Worm (Caenorhabditis elegans): ENCODE results near the gene adal-1.
"Not testable (repeated sequence)": the region's sequence is repeated elsewhere in the genome, so short reads cannot be mapped to it uniquely, and the experiment has no call there.

The adal-1 gene

DNA sequence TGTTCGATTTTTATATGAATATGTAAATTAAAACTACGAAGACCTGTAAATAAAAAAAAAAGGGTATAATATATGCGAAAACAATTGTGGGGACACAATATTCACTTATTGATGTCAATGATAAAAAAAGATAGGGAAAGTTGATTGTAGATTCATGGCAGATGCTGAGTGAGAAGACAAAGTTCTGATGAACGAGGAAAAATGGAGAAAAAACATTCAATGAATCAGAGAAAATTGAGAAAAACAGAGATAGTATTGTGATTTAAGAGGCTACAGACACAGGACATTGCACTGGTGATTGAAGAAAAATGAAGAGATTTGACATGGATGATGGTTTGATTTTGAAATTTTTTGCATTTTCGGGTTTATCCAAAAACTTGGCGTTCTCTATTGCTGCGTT lies 15.2 kb upstream of the adal-1 start:
- no peak for TF ChIP-seq ets-7 (tag; optimal IDR thresholded peaks at IDR 0.05)
- TF ChIP-seq aly-1 (tag; optimal IDR thresholded peaks at IDR 0.05) = no peak
- TF ChIP-seq B0310.2 (tag; optimal IDR thresholded peaks at IDR 0.05) = no peak
- TF ChIP-seq tbx-37 (GFP tag; conservative IDR thresholded peaks at IDR 0.05) = no peak
- TF ChIP-seq F13C5.2 (tag; optimal IDR thresholded peaks at IDR 0.05) = no peak
- no peak for TF ChIP-seq pes-1 (GFP tag; IDR thresholded peaks at IDR 0.05)
- no peak for TF ChIP-seq ceh-13 (GFP tag; optimal IDR thresholded peaks at IDR 0.05)
- TF ChIP-seq sea-1 (GFP tag; conservative IDR thresholded peaks at IDR 0.05) = no peak
- no peak for TF ChIP-seq ceh-36 (tag; optimal IDR thresholded peaks at IDR 0.05)
- TF ChIP-seq tbx-11 (GFP tag; IDR thresholded peaks at IDR 0.05) = no peak
- no peak for TF ChIP-seq hmg-4 (GFP tag; optimal IDR thresholded peaks at IDR 0.05)
- TF ChIP-seq ama-1 (optimal IDR thresholded peaks at IDR 0.05) = no peak
- no peak for TF ChIP-seq flt-1 (GFP tag; IDR thresholded peaks at IDR 0.05)
- no peak for TF ChIP-seq hmbx-1 (tag; optimal IDR thresholded peaks at IDR 0.05)
- no peak for TF ChIP-seq hnd-1 (tag; optimal IDR thresholded peaks at IDR 0.05)
- no peak for TF ChIP-seq scrt-1 (GFP tag; IDR thresholded peaks at IDR 0.05)

DNA sequence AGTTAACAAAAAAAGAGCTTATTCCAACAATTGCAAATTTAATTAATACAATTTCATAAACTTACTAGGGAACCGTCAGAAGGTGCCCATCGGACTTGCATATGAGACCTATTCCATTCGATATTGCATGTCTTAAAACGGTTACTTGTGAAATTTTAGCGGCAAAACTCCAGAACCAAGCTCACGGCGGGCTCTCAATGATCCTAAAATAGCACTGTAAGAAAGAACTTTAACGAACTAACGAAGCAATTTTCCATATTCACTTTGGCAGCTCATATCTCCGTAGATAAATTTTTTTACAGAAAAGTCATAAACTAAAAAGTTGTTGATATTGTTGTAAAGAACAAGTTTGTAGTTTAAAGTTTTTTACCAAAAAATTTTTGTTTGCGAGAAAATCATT lies 14.2 kb upstream of the adal-1 start, which contains the start of gene B0252.3:
B0252.3 (minus strand) TSS at position 101 of the 400 bp plus-strand sequence.
- not testable (repeated sequence) for TF ChIP-seq flt-1 (GFP tag; IDR thresholded peaks at IDR 0.05); ama-1 (optimal IDR thresholded peaks at IDR 0.05); tbx-37 (GFP tag; conservative IDR thresholded peaks at IDR 0.05)

DNA sequence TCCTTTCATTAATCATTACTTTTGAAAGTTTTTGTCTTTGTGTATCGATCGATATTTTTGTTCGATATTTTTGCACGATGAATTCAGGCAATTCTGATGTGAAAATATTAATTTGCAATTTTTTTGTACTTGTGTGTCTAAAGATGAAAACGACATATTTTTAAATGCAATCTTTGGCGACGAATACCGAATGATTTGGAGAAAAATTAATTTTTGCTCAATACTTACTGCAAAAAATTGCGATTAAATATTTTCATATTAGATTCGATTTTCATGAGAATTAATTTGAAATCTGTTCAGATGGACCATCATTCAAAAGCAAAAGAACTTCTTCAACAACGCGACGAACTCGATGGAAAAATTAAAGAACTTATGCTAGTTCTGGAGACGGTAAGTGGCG lies 8.4 kb upstream of the adal-1 start, which contains the start of gene psmd-9:
psmd-9 (plus strand) TSS at position 301 of the 400 bp plus-strand sequence.
- TF ChIP-seq tbx-37 (GFP tag; conservative IDR thresholded peaks at IDR 0.05) = no peak
- TF ChIP-seq flt-1 (GFP tag; IDR thresholded peaks at IDR 0.05) = no peak
- TF ChIP-seq pes-1 (GFP tag; IDR thresholded peaks at IDR 0.05) = no peak
- no peak for TF ChIP-seq hmbx-1 (tag; optimal IDR thresholded peaks at IDR 0.05)
- TF ChIP-seq ceh-36 (tag; optimal IDR thresholded peaks at IDR 0.05) = no peak
- no peak for TF ChIP-seq ets-7 (tag; optimal IDR thresholded peaks at IDR 0.05)
- TF ChIP-seq tbx-11 (GFP tag; IDR thresholded peaks at IDR 0.05) = no peak
- no peak for TF ChIP-seq hmg-4 (GFP tag; optimal IDR thresholded peaks at IDR 0.05)
- TF ChIP-seq B0310.2 (tag; optimal IDR thresholded peaks at IDR 0.05) = no peak
- no peak for TF ChIP-seq hnd-1 (tag; optimal IDR thresholded peaks at IDR 0.05)
- TF ChIP-seq scrt-1 (GFP tag; IDR thresholded peaks at IDR 0.05) = no peak

DNA sequence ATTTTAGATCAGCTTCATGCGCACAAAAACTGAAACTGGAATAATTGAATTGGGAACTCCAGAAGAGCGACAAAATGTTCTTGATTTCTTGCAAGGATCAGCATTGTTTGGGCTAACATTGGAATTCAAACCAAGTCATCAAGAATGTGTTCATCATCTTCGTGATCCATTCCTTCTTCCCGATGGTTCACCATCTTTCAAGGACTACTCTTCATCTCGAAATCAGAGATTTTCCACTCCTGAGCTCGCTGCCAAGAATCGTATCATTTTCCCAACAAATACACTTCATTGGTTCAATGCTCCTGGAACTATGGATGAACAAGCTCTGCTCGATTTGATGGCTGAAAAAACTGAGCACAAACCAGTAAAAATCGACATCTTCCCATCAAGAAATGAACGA lies 7.3 kb upstream of the adal-1 start:
- no peak for TF ChIP-seq aly-1 (tag; optimal IDR thresholded peaks at IDR 0.05)
- TF ChIP-seq hnd-1 (tag; optimal IDR thresholded peaks at IDR 0.05) = no peak
- no peak for TF ChIP-seq scrt-1 (GFP tag; IDR thresholded peaks at IDR 0.05)
- no peak for TF ChIP-seq ama-1 (optimal IDR thresholded peaks at IDR 0.05)
- TF ChIP-seq flt-1 (GFP tag; IDR thresholded peaks at IDR 0.05) = no peak
- no peak for TF ChIP-seq hmbx-1 (tag; optimal IDR thresholded peaks at IDR 0.05)
- no peak for TF ChIP-seq hmg-4 (GFP tag; optimal IDR thresholded peaks at IDR 0.05)
- TF ChIP-seq tbx-37 (GFP tag; conservative IDR thresholded peaks at IDR 0.05) = no peak

DNA sequence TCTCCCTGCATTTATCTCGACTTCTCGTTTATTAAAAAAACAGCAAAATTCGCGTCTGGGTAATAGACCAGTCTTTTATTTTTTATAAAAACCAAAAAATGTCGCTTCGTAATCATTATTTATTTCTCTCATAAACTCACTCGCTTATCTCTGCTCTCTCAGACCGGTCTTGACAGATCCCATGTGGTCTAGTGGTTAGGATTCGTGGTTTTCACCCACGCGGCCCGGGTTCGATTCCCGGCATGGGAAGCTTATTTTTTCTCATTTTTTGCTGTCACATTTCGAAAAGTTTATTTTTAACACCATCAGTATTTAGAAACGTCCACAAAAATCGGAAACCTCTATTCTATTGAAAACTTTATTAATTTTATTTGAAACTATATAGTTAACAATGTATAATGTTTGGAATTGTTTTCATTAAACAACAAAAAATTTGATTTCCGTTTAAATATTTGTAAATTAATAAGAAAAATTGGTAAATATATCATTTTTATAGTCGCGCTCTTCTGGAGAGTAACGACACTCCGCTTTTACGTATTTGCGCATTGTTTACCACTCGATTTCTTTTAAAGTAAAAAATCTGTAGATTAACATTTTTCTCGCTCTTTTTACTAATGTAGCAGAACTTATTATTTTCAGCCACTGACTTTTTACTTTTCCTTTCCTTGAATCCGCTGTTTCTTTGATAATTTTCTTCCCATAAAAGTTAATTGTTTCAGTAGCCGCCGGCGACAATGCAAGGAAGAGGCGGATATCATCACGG lies 4.8 kb upstream of the adal-1 start, which contains the start of gene hrpl-1:
hrpl-1 (plus strand) TSS at position 713 of the 763 bp plus-strand sequence.
- TF ChIP-seq hmg-4 (GFP tag; optimal IDR thresholded peaks at IDR 0.05) (peak; percentile 63), ceh-36 (tag; optimal IDR thresholded peaks at IDR 0.05) (peak; percentile 89), aly-1 (tag; optimal IDR thresholded peaks at IDR 0.05) (peak; percentile 25), tra-4 (tag; optimal IDR thresholded peaks at IDR 0.05) (no peak), sea-1 (GFP tag; conservative IDR thresholded peaks at IDR 0.05) (0 out of 2 replicates have a peak, but pooled peaks have one; percentile 72), tbx-37 (GFP tag; conservative IDR thresholded peaks at IDR 0.05) (no peak; the same call in 1 of the 2 replicates), pes-1 (GFP tag; IDR thresholded peaks at IDR 0.05) (no peak; the same call in 1 of the 2 replicates), tbx-11 (GFP tag; IDR thresholded peaks at IDR 0.05) (peak; percentile 69), hmbx-1 (tag; optimal IDR thresholded peaks at IDR 0.05) (peak; percentile 4), hnd-1 (tag; optimal IDR thresholded peaks at IDR 0.05) (peak; percentile 3), flt-1 (GFP tag; IDR thresholded peaks at IDR 0.05) (peak; percentile 74), scrt-1 (GFP tag; IDR thresholded peaks at IDR 0.05) (peak; percentile 80), ceh-13 (GFP tag; optimal IDR thresholded peaks at IDR 0.05) (peak; percentile 27)

DNA sequence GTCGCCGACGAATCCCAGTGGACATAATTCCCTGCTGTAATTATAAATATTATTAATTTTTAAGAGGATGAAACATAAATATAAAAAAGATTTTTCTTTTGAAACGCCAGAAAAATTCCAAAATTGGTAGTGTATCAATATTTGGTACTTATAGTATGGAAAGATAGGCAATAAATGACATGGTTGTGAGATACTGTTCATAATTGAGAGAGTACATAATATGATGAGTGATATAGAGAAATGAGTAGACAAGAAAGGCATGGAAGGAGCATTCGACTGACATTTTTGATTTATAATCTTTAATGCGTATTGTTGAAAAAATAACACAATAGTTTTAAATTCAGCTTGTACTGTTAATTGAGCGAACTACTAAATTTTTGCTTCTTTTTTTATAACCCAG lies 4.1 kb upstream of the adal-1 start, which contains the start of gene C44B7.11:
C44B7.11 (minus strand) TSS at position 34 of the 400 bp plus-strand sequence.
- TF ChIP-seq aly-1 (tag; optimal IDR thresholded peaks at IDR 0.05) (no peak), ceh-36 (tag; optimal IDR thresholded peaks at IDR 0.05) (no peak)

DNA sequence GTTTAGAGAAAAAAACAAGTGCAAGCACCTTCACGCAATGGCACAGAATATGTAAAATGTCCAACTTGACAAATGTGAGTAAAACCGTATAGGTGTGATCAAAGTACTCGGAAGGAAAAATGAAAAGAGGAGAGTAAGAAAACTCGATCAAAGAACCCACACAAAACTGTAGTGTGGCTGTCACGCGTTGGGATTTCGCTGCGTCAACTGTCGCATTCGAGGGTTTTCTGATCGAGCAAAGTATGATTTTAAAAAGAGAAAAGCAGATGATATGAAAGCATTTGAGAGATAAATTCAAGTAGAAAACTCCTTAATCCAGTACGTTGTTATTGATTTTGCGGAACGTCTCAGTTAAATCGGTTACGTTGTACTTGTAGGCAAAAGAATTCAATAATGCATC lies 1.6 kb downstream of the adal-1 start:
- TF ChIP-seq ama-1 (optimal IDR thresholded peaks at IDR 0.05) (no peak), hmg-4 (GFP tag; optimal IDR thresholded peaks at IDR 0.05) (no peak), hnd-1 (tag; optimal IDR thresholded peaks at IDR 0.05) (no peak), F13C5.2 (tag; optimal IDR thresholded peaks at IDR 0.05) (no peak), tbx-37 (GFP tag; conservative IDR thresholded peaks at IDR 0.05) (no peak), tra-4 (tag; optimal IDR thresholded peaks at IDR 0.05) (no peak), pes-1 (GFP tag; IDR thresholded peaks at IDR 0.05) (no peak), flt-1 (GFP tag; IDR thresholded peaks at IDR 0.05) (no peak), tbx-11 (GFP tag; IDR thresholded peaks at IDR 0.05) (no peak), scrt-1 (GFP tag; IDR thresholded peaks at IDR 0.05) (no peak), aly-1 (tag; optimal IDR thresholded peaks at IDR 0.05) (no peak), sea-1 (GFP tag; conservative IDR thresholded peaks at IDR 0.05) (no peak), ets-7 (tag; optimal IDR thresholded peaks at IDR 0.05) (no peak), hmbx-1 (tag; optimal IDR thresholded peaks at IDR 0.05) (no peak), B0310.2 (tag; optimal IDR thresholded peaks at IDR 0.05) (no peak), ceh-13 (GFP tag; optimal IDR thresholded peaks at IDR 0.05) (no peak)
